Worm (Caenorhabditis elegans) whole organism, mixed stage, embryonic: Measurements from ENCODE around the gene nep-5.
A peak's percentile ranks its signal among the peaks of the same experiment; 100 is the strongest.

ENCODE experiments used
- M03D4.4 ChIP-seq: sonication (generic microtip); optimal IDR thresholded peaks from 2 replicates; lab custom pipeline; 2017; ENCODE audit warnings: mild to moderate bottlenecking, missing genetic modification characterization, missing compliant biosample characterization
- bed-3 ChIP-seq: fragments of 200-800 bp; sonication (Bioruptor generic); optimal IDR thresholded peaks from 3 replicates; lab custom pipeline; 2018; ENCODE audit warnings: mild to moderate bottlenecking, missing genetic modification characterization, moderate library complexity, missing compliant biosample characterization
- blmp-1 ChIP-seq: fragments of 150-350 bp; optimal IDR thresholded peaks from 2 replicates; lab custom pipeline; 2014; ENCODE audit warnings: missing biosample characterization, missing genetic modification characterization
- ceh-39 ChIP-seq: fragments of 150-350 bp; optimal IDR thresholded peaks from 2 replicates; lab custom pipeline; 2014; ENCODE audit warnings: missing biosample characterization, missing genetic modification characterization
- ceh-43 ChIP-seq: fragments of 200-800 bp; sonication (Bioruptor generic); optimal IDR thresholded peaks from 2 replicates; lab custom pipeline; 2018; ENCODE audit warnings: mild to moderate bottlenecking, missing genetic modification characterization, moderate library complexity, missing compliant biosample characterization
- ceh-83 ChIP-seq: fragments of 200-800 bp; sonication (Bioruptor generic); optimal IDR thresholded peaks from 2 replicates; lab custom pipeline; 2018; ENCODE audit warnings: mild to moderate bottlenecking, missing genetic modification characterization, missing compliant biosample characterization
- ces-1 ChIP-seq: fragments of 150-350 bp; optimal IDR thresholded peaks from 2 replicates; lab custom pipeline; 2014; ENCODE audit warnings: missing biosample characterization, missing genetic modification reagents, missing genetic modification characterization
- cnd-1 ChIP-seq: fragments of 200-800 bp; sonication (Bioruptor generic); optimal IDR thresholded peaks from 2 replicates; lab custom pipeline; 2018; ENCODE audit warnings: mild to moderate bottlenecking, missing genetic modification characterization, missing compliant biosample characterization
- drap-1 ChIP-seq: fragments of 200-800 bp; sonication (Bioruptor generic); optimal IDR thresholded peaks from 3 replicates; lab custom pipeline; 2018; ENCODE audit warnings: mild to moderate bottlenecking, missing genetic modification characterization, missing compliant biosample characterization
- flh-1 ChIP-seq: fragments of 200-800 bp; sonication (Bioruptor generic); optimal IDR thresholded peaks from 2 replicates; lab custom pipeline; 2018; ENCODE audit warnings: mild to moderate bottlenecking, missing genetic modification characterization, moderate library complexity, missing compliant biosample characterization
- ham-2 ChIP-seq: fragments of 200-800 bp; sonication (Bioruptor generic); optimal IDR thresholded peaks from 2 replicates; lab custom pipeline; 2018; ENCODE audit warnings: mild to moderate bottlenecking, missing genetic modification characterization, missing compliant biosample characterization
- hlh-1 ChIP-seq: fragments of 150-350 bp; optimal IDR thresholded peaks from 2 replicates; lab custom pipeline; 2014; ENCODE audit warnings: missing biosample characterization, missing genetic modification reagents, missing genetic modification characterization
- lin-13 ChIP-seq: fragments of 150-350 bp; optimal IDR thresholded peaks from 2 replicates; lab custom pipeline; 2014; ENCODE audit warnings: missing biosample characterization, missing genetic modification characterization
- lin-32 ChIP-seq: fragments of 200-800 bp; sonication (Bioruptor generic); optimal IDR thresholded peaks from 2 replicates; lab custom pipeline; 2018; ENCODE audit warnings: mild to moderate bottlenecking, missing genetic modification characterization, missing compliant biosample characterization
- mls-2 ChIP-seq: sonication (generic microtip); optimal IDR thresholded peaks from 2 replicates; lab custom pipeline; 2016; ENCODE audit warnings: mild to moderate bottlenecking, missing genetic modification characterization, moderate library complexity, missing compliant biosample characterization
- nhr-12 ChIP-seq: fragments of 150-350 bp; optimal IDR thresholded peaks from 2 replicates; lab custom pipeline; 2014; ENCODE audit warnings: missing biosample characterization, missing genetic modification characterization
- nhr-237 ChIP-seq: fragments of 150-350 bp; optimal IDR thresholded peaks from 2 replicates; lab custom pipeline; 2014; ENCODE audit warnings: missing biosample characterization, missing genetic modification characterization
- nhr-76 ChIP-seq: sonication (generic microtip); optimal IDR thresholded peaks from 2 replicates; lab custom pipeline; 2017; ENCODE audit warnings: missing biosample characterization, missing genetic modification characterization
- pha-4 ChIP-seq: fragments of 150-350 bp; optimal IDR thresholded peaks from 2 replicates; lab custom pipeline; 2018; ENCODE audit warnings: missing biosample characterization, missing genetic modification reagents, missing genetic modification characterization
- sem-2 ChIP-seq: fragments of 200-800 bp; sonication (Bioruptor generic); optimal IDR thresholded peaks from 2 replicates; lab custom pipeline; 2018; ENCODE audit warnings: mild to moderate bottlenecking, missing genetic modification characterization, missing compliant biosample characterization
- snpc-4 ChIP-seq: fragments of 150-350 bp; optimal IDR thresholded peaks from 2 replicates; lab custom pipeline; 2014; ENCODE audit warnings: missing biosample characterization, missing genetic modification characterization
- unc-120 ChIP-seq: sonication (generic microtip); optimal IDR thresholded peaks from 2 replicates; lab custom pipeline; 2017; ENCODE audit warnings: missing genetic modification characterization, missing compliant biosample characterization; ENCODE audit not compliant: poor library complexity, severe bottlenecking
- unc-39 ChIP-seq: fragments of 150-350 bp; optimal IDR thresholded peaks from 2 replicates; lab custom pipeline; 2014; ENCODE audit warnings: missing biosample characterization, missing genetic modification characterization
- unc-62 ChIP-seq: fragments of 150-350 bp; optimal IDR thresholded peaks from 2 replicates; lab custom pipeline; 2014; ENCODE audit warnings: missing biosample characterization, missing genetic modification reagents, missing genetic modification characterization
- zip-8 ChIP-seq: fragments of 150-350 bp; optimal IDR thresholded peaks from 2 replicates; lab custom pipeline; 2014; ENCODE audit warnings: missing biosample characterization, missing genetic modification characterization
- ztf-11 ChIP-seq: fragments of 150-350 bp; optimal IDR thresholded peaks from 2 replicates; lab custom pipeline; 2014; ENCODE audit warnings: missing biosample characterization, missing genetic modification characterization

The nep-5 gene

DNA sequence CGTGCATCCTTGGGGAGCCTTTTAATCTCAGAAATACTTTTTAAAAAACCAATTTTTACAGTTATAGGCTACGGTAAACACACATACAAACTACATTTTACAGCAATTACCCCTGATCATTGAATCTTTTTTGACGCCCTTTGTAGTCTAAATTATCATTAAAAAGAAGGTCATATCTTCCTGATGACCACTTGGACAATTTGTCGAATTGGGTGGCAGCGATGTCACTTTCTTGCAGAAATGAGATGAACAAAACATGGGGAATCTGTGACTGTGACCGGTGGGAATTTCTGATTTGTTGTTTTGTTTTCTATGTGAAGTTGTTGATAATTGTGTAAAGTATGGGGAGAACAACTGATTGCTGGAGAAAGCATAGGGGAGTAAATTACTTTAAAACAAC is 38.3 kb upstream of the nep-5 start:
- no peak for TF ChIP-seq cnd-1 (tag; lab: Kevin White, UChicago)

DNA sequence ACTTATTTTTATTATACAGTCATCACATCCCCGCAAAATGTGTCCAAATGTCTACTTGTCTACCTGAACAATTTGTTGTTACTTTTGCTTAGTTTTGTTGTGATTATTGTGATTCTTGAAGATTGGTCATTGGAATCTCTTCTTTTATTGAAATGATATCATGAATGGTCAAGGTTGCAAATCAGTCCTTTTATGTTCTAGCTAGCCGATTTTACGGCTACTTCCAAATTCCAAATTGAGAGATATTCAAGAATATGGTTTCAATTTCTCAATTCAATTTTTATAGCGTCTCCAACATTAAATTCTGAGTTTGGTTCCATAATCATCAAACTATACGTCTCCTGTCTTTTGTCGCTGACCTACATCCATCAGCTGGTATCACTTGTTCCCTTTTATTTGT is 36.7 kb upstream of the nep-5 start:
- TF ChIP-seq unc-120 (tag; lab: Kevin White, UChicago) (no peak), zip-8 (tag; lab: Kevin White, UChicago) (no peak), ztf-11 (tag; lab: Kevin White, UChicago) (no peak), pha-4 (tag; lab: Kevin White, UChicago) (no peak), bed-3 (GFP tag; lab: Kevin White, UChicago) (no peak), snpc-4 (tag; lab: Kevin White, UChicago) (no peak), mls-2 (tag; lab: Kevin White, UChicago) (no peak), nhr-76 (tag; lab: Kevin White, UChicago) (no peak), nhr-237 (tag; lab: Kevin White, UChicago) (no peak)

DNA sequence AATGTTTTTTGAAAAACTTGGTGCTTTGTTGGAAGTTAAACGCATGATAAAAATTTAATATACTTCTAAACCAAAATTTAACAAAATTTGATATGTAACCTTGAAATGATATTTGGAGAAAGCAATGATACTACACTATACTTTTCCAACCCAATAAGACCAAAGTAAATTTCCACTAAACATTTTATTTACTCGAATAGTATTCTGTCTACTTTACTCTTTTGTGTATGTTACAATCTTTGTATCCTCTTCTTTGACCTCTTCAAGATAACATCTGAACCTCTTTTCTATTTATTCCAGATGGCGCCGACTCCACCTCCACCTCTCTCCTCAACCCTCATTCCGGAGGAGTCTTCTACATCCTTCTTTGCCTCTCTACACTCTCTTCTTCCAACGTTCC is 34.4 kb upstream of the nep-5 start, which contains the start of gene dhs-5:
Gene dhs-5, plus strand, starts transcription at position 301 of the 400 bp plus-strand sequence.
- no peak for TF ChIP-seq cnd-1 (tag; lab: Kevin White, UChicago)
- no peak for TF ChIP-seq ceh-83 (GFP tag; lab: Kevin White, UChicago)
- TF ChIP-seq blmp-1, result no peak
- TF ChIP-seq hlh-1 (tag; lab: Kevin White, UChicago), result no peak
- no peak for TF ChIP-seq unc-120 (tag; lab: Kevin White, UChicago)

DNA sequence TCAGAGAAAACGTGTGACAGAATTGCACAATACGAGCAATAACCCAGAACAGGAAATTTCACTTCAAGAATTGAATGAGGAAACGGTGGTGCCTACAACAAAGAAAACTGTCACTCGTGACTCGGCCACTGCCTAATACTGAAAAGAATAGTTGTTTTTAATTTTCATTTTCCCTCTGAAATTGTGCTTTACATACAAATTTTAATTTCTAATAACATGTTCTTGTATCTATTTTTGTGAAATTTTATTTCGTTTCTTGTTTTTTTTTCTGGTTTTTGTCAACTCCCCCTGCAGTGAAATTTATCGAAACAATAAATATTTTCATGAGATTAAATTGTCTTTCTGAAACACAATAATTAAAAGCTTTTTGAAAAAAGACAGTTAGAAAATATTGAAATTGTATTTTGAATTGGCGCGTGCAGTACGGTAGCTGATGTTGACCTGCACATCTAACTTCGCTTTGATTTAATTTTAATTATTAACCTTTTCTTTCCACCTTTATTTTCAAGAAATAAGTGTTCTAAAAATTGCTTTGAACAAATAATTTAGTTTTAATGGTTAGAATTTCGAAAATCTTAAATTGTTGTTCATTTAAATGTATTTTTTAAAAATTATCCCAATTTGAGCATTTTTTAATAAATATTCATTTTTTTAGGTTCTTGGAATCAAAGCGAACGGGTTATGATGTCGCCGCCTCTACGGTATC is 32.1 kb upstream of the nep-5 start, which contains the start of gene daz-1:
Gene daz-1, plus strand, starts transcription at position 656 of the 706 bp plus-strand sequence.
- TF ChIP-seq snpc-4 (tag; lab: Kevin White, UChicago) (no peak), pha-4 (tag; lab: Kevin White, UChicago) (no peak), lin-32 (GFP tag; lab: Kevin White, UChicago) (no peak), nhr-237 (tag; lab: Kevin White, UChicago) (no peak), bed-3 (GFP tag; lab: Kevin White, UChicago) (no peak), ceh-43 (GFP tag; lab: Kevin White, UChicago) (no peak), ztf-11 (tag; lab: Kevin White, UChicago) (no peak), nhr-12 (no peak), M03D4.4 (no peak), mls-2 (tag; lab: Kevin White, UChicago) (no peak), unc-62 (GFP tag; lab: Kevin White, UChicago) (no peak), cnd-1 (tag; lab: Kevin White, UChicago) (no peak), hlh-1 (tag; lab: Kevin White, UChicago) (no peak), ceh-83 (GFP tag; lab: Kevin White, UChicago) (no peak), drap-1 (GFP tag; lab: Kevin White, UChicago) (no peak), nhr-76 (tag; lab: Kevin White, UChicago) (no peak), sem-2 (GFP tag; lab: Kevin White, UChicago) (no peak)

DNA sequence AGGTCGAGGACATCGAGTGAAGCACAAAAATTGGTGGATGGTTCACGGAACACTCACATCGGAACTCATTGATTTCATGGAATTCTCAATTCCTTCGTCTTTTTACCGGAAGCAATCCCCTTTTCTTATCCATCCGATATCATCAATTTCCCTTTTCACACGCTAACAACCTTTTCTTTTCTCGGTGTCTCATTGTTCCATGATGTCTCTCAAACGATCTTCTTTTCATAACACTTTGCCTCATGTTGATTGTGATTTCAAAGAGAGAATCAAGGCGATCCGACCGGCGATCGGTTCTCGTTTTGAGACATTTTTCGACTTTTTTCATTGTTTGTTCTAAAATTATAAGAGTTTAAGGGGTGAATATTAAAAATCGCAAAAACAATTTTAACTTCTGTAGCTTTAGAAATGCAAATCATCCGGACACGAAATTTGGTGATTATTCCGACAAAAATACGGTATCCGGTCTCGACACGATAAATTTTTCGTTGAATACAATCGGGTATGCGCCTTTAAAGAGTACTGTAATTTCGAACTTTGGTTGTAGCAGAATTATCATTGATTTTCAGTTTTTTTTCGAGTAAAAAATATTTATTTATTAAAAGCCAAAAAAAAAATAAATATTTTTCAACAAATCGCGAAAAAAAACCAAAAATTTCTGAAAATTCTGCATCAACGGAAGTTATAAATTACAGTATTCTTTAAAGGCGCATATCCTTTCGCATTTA is 29.1 kb upstream of the nep-5 start:
- TF ChIP-seq lin-13 (tag; lab: Kevin White, UChicago) (no peak), unc-39 (tag; lab: Kevin White, UChicago) (no peak), mls-2 (tag; lab: Kevin White, UChicago) (no peak), blmp-1 (peak; percentile 61)
- TF ChIP-seq, all 35 proteins: peak for 1

DNA sequence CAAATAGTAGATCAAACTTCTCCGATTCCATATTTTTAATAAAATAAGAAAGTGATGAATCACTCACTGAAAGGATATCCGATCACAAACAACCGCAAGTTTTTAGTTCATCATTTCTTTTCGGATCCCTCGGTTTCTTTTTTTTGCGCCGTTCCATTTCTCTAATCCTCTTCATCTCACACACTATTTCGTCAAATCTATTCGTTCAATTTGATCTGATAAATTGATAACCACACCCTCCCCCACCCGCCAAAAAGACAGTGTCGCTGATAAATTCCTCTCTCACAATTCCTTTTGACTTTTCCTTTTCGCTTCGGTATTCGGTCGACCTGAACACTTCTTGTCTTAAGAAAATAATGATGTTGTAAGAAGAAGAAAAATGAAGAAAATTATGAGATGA is 28.4 kb upstream of the nep-5 start:
- TF ChIP-seq blmp-1, result no peak
- TF ChIP-seq ham-2, result no peak
- TF ChIP-seq nhr-76 (tag; lab: Kevin White, UChicago), result no peak
- no peak for TF ChIP-seq zip-8 (tag; lab: Kevin White, UChicago)
- no peak for TF ChIP-seq pha-4 (tag; lab: Kevin White, UChicago)
- no peak for TF ChIP-seq unc-120 (tag; lab: Kevin White, UChicago)
- no peak for TF ChIP-seq ces-1 (GFP tag; lab: Kevin White, UChicago)
- TF ChIP-seq flh-1 (GFP tag; lab: Kevin White, UChicago), result no peak
- no peak for TF ChIP-seq M03D4.4
- TF ChIP-seq snpc-4 (tag; lab: Kevin White, UChicago), result no peak
- TF ChIP-seq ztf-11 (tag; lab: Kevin White, UChicago), result no peak
- TF ChIP-seq unc-62 (GFP tag; lab: Kevin White, UChicago), result no peak
- no peak for TF ChIP-seq ceh-39 (tag; lab: Kevin White, UChicago)
